Fruit fly (Drosophila melanogaster): ENCODE results near the gene CG46394.

Gene CG46394

DNA sequence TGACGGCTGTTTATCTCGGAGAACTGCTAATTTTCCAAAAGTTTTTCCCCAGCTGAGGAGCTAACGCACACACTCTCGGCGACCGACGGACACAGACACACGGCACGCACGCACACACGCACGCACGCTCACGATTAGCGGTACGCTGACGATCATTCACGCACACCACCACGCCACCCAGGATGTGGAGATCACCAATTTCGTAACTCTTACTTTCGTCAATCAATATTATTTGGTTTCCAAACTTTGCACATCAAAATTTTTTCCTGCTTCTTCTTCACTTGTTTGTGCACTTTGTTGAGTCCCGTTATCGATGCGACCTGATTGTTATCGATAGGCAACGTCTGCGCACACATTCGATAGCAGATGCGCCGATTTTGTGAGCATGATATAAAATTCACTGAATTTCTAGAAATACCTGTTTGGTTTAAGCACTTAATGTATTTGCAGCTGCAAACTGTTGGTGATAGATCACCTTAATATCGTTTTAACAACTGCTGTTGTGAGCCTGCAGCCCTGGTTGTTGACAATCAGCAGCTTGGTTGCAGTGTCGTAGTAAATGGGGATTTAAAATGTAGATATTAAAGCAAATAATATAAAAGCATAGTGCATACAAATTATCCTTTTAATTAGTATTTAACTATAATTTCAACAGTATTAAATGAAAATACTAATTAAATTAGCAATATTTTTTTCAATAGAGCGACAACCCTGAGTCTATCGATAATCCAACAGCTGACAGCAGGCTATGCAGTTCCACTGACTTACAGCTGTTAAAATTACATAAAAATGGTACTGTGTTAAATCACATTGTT is 38.0 kb upstream of the CG46394 start, which contains the start of the genes CG7394 and Mob2 (continued):
- TF ChIP-seq CG8924 (tag; optimal IDR thresholded peaks at IDR 0.05) (peak; percentile 95), CG18476 (GFP tag; optimal IDR thresholded peaks at IDR 0.05) (peak; percentile 81), CG15011 (GFP tag; optimal IDR thresholded peaks at IDR 0.05) (peak; percentile 79), CG43689 (GFP tag; IDR thresholded peaks at IDR 0.05) (peak; percentile 53; the same call in 1 of the 2 replicates), Oaz (GFP tag; IDR thresholded peaks at IDR 0.05) (peak; percentile 79), Pdp1 (GFP tag; optimal IDR thresholded peaks at IDR 0.05) (peak; percentile 61 to 91), CG7357 (GFP tag; IDR thresholded peaks at IDR 0.05) (peak; percentile 80), Rfx (GFP tag; IDR thresholded peaks at IDR 0.05) (peak; percentile 94), pum (GFP tag; optimal IDR thresholded peaks at IDR 0.05) (peak; percentile 70), oc (tag; optimal IDR thresholded peaks at IDR 0.05) (peak; percentile 76), Abd-B (GFP tag; optimal IDR thresholded peaks at IDR 0.05) (peak; percentile 90), CG30403 (GFP tag; optimal IDR thresholded peaks at IDR 0.05) (peak; percentile 93), CG18011 (GFP tag; optimal IDR thresholded peaks at IDR 0.05) (peak; percentile 81), CG13624 (GFP tag; optimal IDR thresholded peaks at IDR 0.05) (peak; percentile 81), CG18764 (GFP tag; optimal IDR thresholded peaks at IDR 0.05) (peak; percentile 88), trh (GFP tag; optimal IDR thresholded peaks at IDR 0.05) (peak; percentile 77), Asciz (GFP tag; optimal IDR thresholded peaks at IDR 0.05) (peak; percentile 57), CG34422 (GFP tag; IDR thresholded peaks at IDR 0.05) (peak; percentile 81), az2 (GFP tag; optimal IDR thresholded peaks at IDR 0.05) (peak; percentile 92), CG10462 (GFP tag; optimal IDR thresholded peaks at IDR 0.05) (peak; percentile 81), sna (GFP tag; IDR thresholded peaks at IDR 0.05; ENCODE audit: partially characterized antibody) (peak; percentile 86), Hr39 (optimal IDR thresholded peaks at IDR 0.05) (peak; percentile 94), CG5180 (GFP tag; optimal IDR thresholded peaks at IDR 0.05) (peak; percentile 73), vfl (GFP tag; optimal IDR thresholded peaks at IDR 0.05) (peak; percentile 55), CG12391 (tag; optimal IDR thresholded peaks at IDR 0.05) (peak; percentile 96), bab2 (GFP tag; optimal IDR thresholded peaks at IDR 0.05) (peak; percentile 88), CG32767 (GFP tag; IDR thresholded peaks at IDR 0.05) (peak; percentile 79; the same call in 1 of the 2 replicates), onecut (GFP tag; IDR thresholded peaks at IDR 0.05) (peak; percentile 65), dimm (GFP tag; IDR thresholded peaks at IDR 0.05) (peak; percentile 61), gro (GFP tag; optimal IDR thresholded peaks at IDR 0.05) (peak; percentile 80), lola (GFP tag; optimal IDR thresholded peaks at IDR 0.05) (peak in 1 of 3 experiments; percentile 85), CG10267 (tag; optimal IDR thresholded peaks at IDR 0.05) (peak; percentile 85), Oli (tag; optimal IDR thresholded peaks at IDR 0.05) (peak; percentile 86), Adf1 (GFP tag; IDR thresholded peaks at IDR 0.05) (peak; percentile 55; the same call in 1 of the 2 replicates), Hmr (GFP tag; optimal IDR thresholded peaks at IDR 0.05) (peak; percentile 88), CG14667 (GFP tag; IDR thresholded peaks at IDR 0.05) (peak; percentile 81), CG12299 (tag; optimal IDR thresholded peaks at IDR 0.05) (peak; percentile 84), YL-1 (GFP tag; optimal IDR thresholded peaks at IDR 0.05) (peak; percentile 64), MESR4 (GFP tag; optimal IDR thresholded peaks at IDR 0.05) (peak; percentile 80), CG1602 (GFP tag; optimal IDR thresholded peaks at IDR 0.05) (peak; percentile 89), en (GFP tag; optimal IDR thresholded peaks at IDR 0.05) (no peak), jigr1 (GFP tag; IDR thresholded peaks at IDR 0.05) (peak; percentile 53; the same call in 1 of the 3 replicates), stc (GFP tag; IDR thresholded peaks at IDR 0.05) (peak; percentile 85), dmrt99B (tag; optimal IDR thresholded peaks at IDR 0.05) (peak; percentile 83), CG13296 (GFP tag; optimal IDR thresholded peaks at IDR 0.05) (peak; percentile 83), Myb (GFP tag; optimal IDR thresholded peaks at IDR 0.05) (peak; percentile 59), Drgx (GFP tag; IDR thresholded peaks at IDR 0.05) (peak; percentile 87), Rx (GFP tag; IDR thresholded peaks at IDR 0.05) (peak; percentile 78), sens (GFP tag) (peak; percentile 97)

Measured in whole organism, embryonic.